Worm (Caenorhabditis elegans): ENCODE data around the gene pro-2.

The pro-2 gene

DNA sequence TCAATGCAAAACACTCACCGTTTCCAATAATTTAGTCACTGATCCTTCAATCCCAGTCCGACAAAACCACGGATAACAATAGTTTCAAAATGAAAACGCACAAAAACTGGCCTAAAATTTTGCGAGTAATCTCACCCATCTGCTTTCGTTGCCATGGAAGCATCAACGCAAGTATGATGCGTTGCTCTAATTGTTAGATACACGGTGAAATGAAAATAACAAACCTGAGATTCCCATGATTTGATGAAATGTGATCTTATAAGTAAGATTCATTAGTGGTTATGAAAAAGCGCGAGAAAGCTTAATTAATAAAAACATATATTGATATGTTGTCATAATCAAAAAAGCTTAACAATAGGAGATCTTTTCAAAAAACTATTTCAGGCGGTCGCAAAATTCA, 22.3 kb upstream of the pro-2 start, which contains the start of gene ceh-57:
ceh-57 (minus strand) TSS at position 95 of the 400 bp plus-strand sequence.
- TF ChIP-seq ZK546.5 (tag; optimal IDR thresholded peaks at IDR 0.05) (no peak), ztf-11 (tag; optimal IDR thresholded peaks at IDR 0.05) (no peak), fkh-10 (GFP tag; optimal IDR thresholded peaks at IDR 0.05) (no peak), egl-5 (tag; optimal IDR thresholded peaks at IDR 0.05) (no peak), nhr-76 (tag; optimal IDR thresholded peaks at IDR 0.05) (no peak), unc-39 (tag; optimal IDR thresholded peaks at IDR 0.05) (no peak), ceh-16 (tag; optimal IDR thresholded peaks at IDR 0.05) (no peak), nhr-43 (tag; optimal IDR thresholded peaks at IDR 0.05; ENCODE audit: poor library complexity, severe bottlenecking) (no peak), egl-27 (tag; optimal IDR thresholded peaks at IDR 0.05) (no peak), daf-12 (tag; optimal IDR thresholded peaks at IDR 0.05) (no peak), elt-3 (tag; optimal IDR thresholded peaks at IDR 0.05) (no peak), mml-1 (tag; optimal IDR thresholded peaks at IDR 0.05) (no peak), hmg-11 (tag; optimal IDR thresholded peaks at IDR 0.05) (no peak), fos-1 (tag; optimal IDR thresholded peaks at IDR 0.05) (no peak), aly-2 (tag; optimal IDR thresholded peaks at IDR 0.05) (no peak), snpc-4 (tag; optimal IDR thresholded peaks at IDR 0.05) (no peak), nhr-67 (tag; optimal IDR thresholded peaks at IDR 0.05) (no peak)

DNA sequence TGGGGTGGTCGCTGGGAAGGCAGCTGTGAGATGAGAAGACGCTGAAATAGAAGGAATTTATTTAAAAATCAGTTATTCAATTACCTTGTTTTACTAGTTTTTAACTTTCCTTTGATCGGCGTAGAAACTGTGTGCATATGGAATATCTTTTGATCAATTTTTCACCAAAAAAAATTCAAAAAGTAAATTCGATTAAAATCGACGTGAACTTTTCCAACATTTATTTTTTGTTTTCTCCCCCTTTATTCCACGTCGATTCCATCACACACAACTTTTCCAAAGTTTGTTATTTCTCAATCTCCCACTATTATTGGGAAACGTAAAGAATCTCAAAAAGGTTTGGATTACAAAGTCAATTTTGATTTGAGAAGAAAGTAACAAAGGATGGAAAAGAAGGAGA, 15.6 kb upstream of the pro-2 start, which contains the start of gene C07E3.4:
C07E3.4 (plus strand) TSS at position 301 of the 400 bp plus-strand sequence.
- TF ChIP-seq egl-27 (tag; optimal IDR thresholded peaks at IDR 0.05): no peak
- no peak for TF ChIP-seq elt-1 (tag; optimal IDR thresholded peaks at IDR 0.05)
- no peak for TF ChIP-seq ceh-16 (tag; optimal IDR thresholded peaks at IDR 0.05)
- no peak for TF ChIP-seq elt-3 (tag; optimal IDR thresholded peaks at IDR 0.05)
- no peak for TF ChIP-seq zag-1 (tag; optimal IDR thresholded peaks at IDR 0.05)
- no peak for TF ChIP-seq unc-39 (tag; optimal IDR thresholded peaks at IDR 0.05)
- TF ChIP-seq nhr-25 (tag; optimal IDR thresholded peaks at IDR 0.05): no peak
- TF ChIP-seq R02D3.7 (tag; optimal IDR thresholded peaks at IDR 0.05): no peak
- TF ChIP-seq mdl-1 (tag; optimal IDR thresholded peaks at IDR 0.05): no peak
- no peak for TF ChIP-seq nhr-43 (tag; optimal IDR thresholded peaks at IDR 0.05; ENCODE audit: poor library complexity, severe bottlenecking)
- TF ChIP-seq jun-1 (tag; optimal IDR thresholded peaks at IDR 0.05): no peak
- no peak for TF ChIP-seq hmg-11 (tag; optimal IDR thresholded peaks at IDR 0.05)
- no peak for TF ChIP-seq fkh-2 (tag; optimal IDR thresholded peaks at IDR 0.05)
- no peak for TF ChIP-seq ztf-4 (tag; optimal IDR thresholded peaks at IDR 0.05)
- TF ChIP-seq nhr-237 (tag; optimal IDR thresholded peaks at IDR 0.05): no peak
- no peak for TF ChIP-seq nhr-23 (tag; optimal IDR thresholded peaks at IDR 0.05)
- no peak for TF ChIP-seq eor-1 (tag; optimal IDR thresholded peaks at IDR 0.05)
- no peak for TF ChIP-seq nhr-76 (tag; optimal IDR thresholded peaks at IDR 0.05)
- no peak for TF ChIP-seq nhr-77 (tag; optimal IDR thresholded peaks at IDR 0.05)
- TF ChIP-seq tbx-2 (tag; optimal IDR thresholded peaks at IDR 0.05): no peak

DNA sequence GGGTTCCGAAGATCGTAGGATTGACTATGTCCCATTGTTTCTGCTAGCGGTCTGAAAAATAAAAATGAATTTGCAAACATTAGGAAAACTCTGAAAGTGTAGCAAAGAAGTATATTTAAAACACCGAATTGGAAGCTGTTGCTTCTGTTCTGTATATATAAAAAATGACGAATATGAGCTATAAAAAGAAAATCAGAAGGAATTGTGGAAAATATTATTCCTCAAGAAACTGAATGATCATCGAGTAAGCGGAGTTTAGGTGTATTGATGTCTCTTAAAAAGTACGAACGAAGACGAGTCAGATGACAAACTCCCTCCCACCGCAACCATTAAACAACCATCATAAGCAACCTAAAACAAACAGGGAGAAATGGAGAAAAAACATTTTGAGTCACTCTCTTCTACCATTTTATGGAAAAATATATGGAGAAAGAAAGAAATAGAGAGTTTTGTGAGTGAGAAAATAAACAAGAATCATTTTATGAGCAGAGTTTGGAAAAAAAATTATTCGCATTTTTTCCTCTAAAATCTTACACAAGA, 12.6 kb upstream of the pro-2 start, which contains the start of gene C07E3.3:
C07E3.3 (minus strand) TSS at position 51 of the 540 bp plus-strand sequence.
- peak; percentile 74 for TF ChIP-seq pha-4 (tag; optimal IDR thresholded peaks at IDR 0.05)
- no peak for TF ChIP-seq ceh-82 (tag; optimal IDR thresholded peaks at IDR 0.05)
- no peak for TF ChIP-seq unc-62 (GFP tag; optimal IDR thresholded peaks at IDR 0.05)

DNA sequence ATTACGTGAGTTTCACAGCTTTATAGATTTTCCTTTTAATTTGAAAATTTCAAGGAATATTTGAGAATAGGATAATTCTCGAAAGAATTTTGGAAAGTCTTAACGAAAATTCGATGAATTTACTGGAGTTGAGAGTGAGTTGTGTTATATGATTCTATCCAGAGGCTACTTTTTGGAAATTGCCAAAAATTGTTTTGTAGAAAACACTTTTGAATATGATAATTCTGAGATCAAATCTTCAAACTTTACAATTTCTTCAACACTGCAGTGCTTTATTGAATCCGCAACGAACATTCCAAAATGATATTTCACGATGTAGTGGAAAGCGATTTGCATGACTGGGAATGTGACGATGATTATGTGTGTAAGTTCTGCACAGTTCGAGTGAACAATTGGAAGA, 7.1 kb upstream of the pro-2 start, which contains the start of gene C07E3.8:
C07E3.8 (plus strand) TSS at position 301 of the 400 bp plus-strand sequence.
- TF ChIP-seq nhr-237 (tag; optimal IDR thresholded peaks at IDR 0.05): no peak
- TF ChIP-seq pqm-1 (tag; optimal IDR thresholded peaks at IDR 0.05): no peak
- no peak for TF ChIP-seq snpc-4 (tag; optimal IDR thresholded peaks at IDR 0.05)
- TF ChIP-seq ceh-28 (tag; optimal IDR thresholded peaks at IDR 0.05): no peak
- TF ChIP-seq fos-1 (tag; optimal IDR thresholded peaks at IDR 0.05): no peak
- no peak for TF ChIP-seq nhr-23 (tag; optimal IDR thresholded peaks at IDR 0.05)
- no peak for TF ChIP-seq ZK546.5 (tag; optimal IDR thresholded peaks at IDR 0.05)
- TF ChIP-seq fkh-2 (tag; optimal IDR thresholded peaks at IDR 0.05): no peak
- TF ChIP-seq lin-39 (tag; optimal IDR thresholded peaks at IDR 0.05): no peak
- no peak for TF ChIP-seq elt-3 (tag; optimal IDR thresholded peaks at IDR 0.05)
- no peak for TF ChIP-seq aly-2 (tag; optimal IDR thresholded peaks at IDR 0.05)
- TF ChIP-seq lin-15B (tag; optimal IDR thresholded peaks at IDR 0.05): no peak

All from whole organism, L3 larva.